Worm (Caenorhabditis elegans) whole organism, L4/young adult: ENCODE measurements around the gene K01D12.15.

ENCODE experiments used
- W03F9.2 ChIP-seq: fragments of 150-350 bp; optimal IDR thresholded peaks from 2 replicates; lab custom pipeline; 2014; ENCODE audit warnings: missing biosample characterization, missing genetic modification characterization
- dao-5 ChIP-seq: sonication (generic microtip); optimal IDR thresholded peaks from 2 replicates; lab custom pipeline; 2016; ENCODE audit warnings: missing genotype, missing genetic modification characterization, moderate library complexity, missing compliant biosample characterization
- him-1 ChIP-seq: sonication (generic microtip); optimal IDR thresholded peaks from 2 replicates; lab custom pipeline; 2016; ENCODE audit warnings: missing genotype, missing genetic modification reagents, missing genetic modification characterization, missing compliant biosample characterization

The K01D12.15 gene

DNA sequence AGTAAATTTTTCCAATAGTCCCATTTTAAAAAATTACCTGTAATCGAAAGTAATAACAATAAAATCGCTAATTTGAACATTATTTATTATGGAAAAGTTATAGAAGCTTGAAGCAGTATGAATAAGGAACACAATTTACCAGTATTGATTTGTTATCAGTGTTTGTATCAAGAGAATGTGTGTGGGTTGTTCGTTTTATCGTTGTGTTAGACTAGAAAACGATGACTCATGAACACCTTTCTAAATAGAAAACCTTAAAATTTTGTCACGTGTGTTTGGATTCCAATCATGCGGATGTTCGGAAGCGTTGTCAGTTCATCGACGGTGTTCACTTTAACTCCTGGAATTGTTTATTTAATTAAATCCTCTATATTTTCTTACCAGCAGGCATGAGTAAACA, 45.9 kb downstream of the K01D12.15 start, which contains the start of gene C54D10.13:
Gene C54D10.13 (minus strand): TSS at position 179 of the 400 bp plus-strand sequence.
- TF ChIP-seq dao-5 (tag; lab: Kevin White, UChicago) (no peak), him-1 (tag; lab: Kevin White, UChicago) (no peak), W03F9.2 (tag; lab: Kevin White, UChicago) (no peak)

DNA sequence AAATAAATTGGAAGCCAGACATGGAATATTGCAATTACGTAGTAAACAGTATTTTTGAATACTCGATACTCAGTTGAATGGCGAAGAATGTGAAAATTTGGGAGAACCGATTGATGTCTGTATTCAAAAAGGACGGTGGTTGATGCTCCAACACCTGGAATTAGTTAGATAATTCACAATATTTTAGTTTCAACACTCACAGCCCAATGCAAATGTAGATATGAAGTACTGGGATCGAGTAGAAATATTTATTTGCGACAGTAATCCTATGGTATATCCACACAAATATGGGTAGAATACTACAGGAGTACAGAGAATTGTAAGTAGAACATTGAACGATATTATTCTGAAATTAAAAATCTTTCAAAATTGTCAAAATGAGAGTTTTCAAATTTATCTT, 46.9 kb downstream of the K01D12.15 start:
- no peak for TF ChIP-seq him-1 (tag; lab: Kevin White, UChicago)
- TF ChIP-seq dao-5 (tag; lab: Kevin White, UChicago), result no peak
- TF ChIP-seq W03F9.2 (tag; lab: Kevin White, UChicago), result no peak

DNA sequence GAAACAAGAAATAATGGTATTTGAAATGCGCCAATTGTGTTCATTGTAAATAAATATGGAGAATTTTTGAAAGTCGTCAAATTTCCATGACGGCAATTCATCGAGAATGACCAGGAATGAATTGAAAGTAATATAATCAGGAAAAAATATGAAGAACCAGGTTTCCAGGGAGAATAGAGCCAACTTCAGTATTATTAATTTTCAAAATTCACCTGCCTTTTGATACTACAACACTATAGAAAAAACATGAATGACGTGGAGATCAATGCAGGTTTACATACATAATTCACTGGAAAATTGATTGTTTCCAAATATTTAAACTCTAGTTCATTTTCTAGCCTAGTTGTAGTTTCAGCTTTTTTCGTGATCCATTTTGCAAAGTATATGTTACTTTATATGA, 47.5 kb downstream of the K01D12.15 start, which contains the start of gene srh-25:
Gene srh-25 (minus strand): TSS at position 101 of the 400 bp plus-strand sequence.
- TF ChIP-seq W03F9.2 (tag; lab: Kevin White, UChicago) (no peak), him-1 (tag; lab: Kevin White, UChicago) (no peak), dao-5 (tag; lab: Kevin White, UChicago) (no peak)
